Worm (Caenorhabditis elegans): ENCODE data around the gene C44B11.4.

ce11 chrIII:3105212-3105611, 38.3 kb downstream of the C44B11.4 start:
- TF ChIP-seq W03F9.2 (tag; optimal IDR thresholded peaks at IDR 0.05) (no peak), him-1 (tag; optimal IDR thresholded peaks at IDR 0.05) (no peak), dao-5 (tag; optimal IDR thresholded peaks at IDR 0.05) (no peak)
